Worm (Caenorhabditis elegans) whole organism, young adult: ENCODE results near the gene D1005.2.

Source experiments
- B0019.2 ChIP-seq: fragments of 200-800 bp; sonication (Bioruptor generic); conservative IDR thresholded peaks from 2 replicates; pipeline ENCODE4 v1.3.6; 2022; ENCODE audit warnings: missing genetic modification reagents, missing genetic modification characterization, missing compliant biosample characterization
- B0035.1 ChIP-seq: sonication (generic microtip); optimal IDR thresholded peaks from 2 replicates; lab custom pipeline; 2016; ENCODE audit warnings: missing genetic modification characterization, mild to moderate bottlenecking, missing compliant biosample characterization, missing genotype, missing genetic modification reagents
- F37B4.10 ChIP-seq: fragments of 200-800 bp; sonication (Bioruptor generic); IDR thresholded peaks from 2 replicates; pipeline ENCODE4 v1.3.6; 2022; ENCODE audit warnings: missing genetic modification characterization, missing compliant biosample characterization
- F55B11.4 ChIP-seq: sonication (generic microtip); optimal IDR thresholded peaks from 2 replicates; lab custom pipeline; 2016; ENCODE audit warnings: missing compliant biosample characterization, missing genetic modification characterization, borderline replicate concordance; ENCODE audit not compliant: insufficient read depth
- K11D2.4 ChIP-seq: fragments of 200-800 bp; sonication (Bioruptor generic); IDR thresholded peaks from 2 replicates; pipeline ENCODE4 v1.3.6; 2022; ENCODE audit warnings: missing genetic modification reagents, missing genetic modification characterization, missing compliant biosample characterization
- Y53G8AR.9 ChIP-seq: fragments of 200-800 bp; sonication (Bioruptor generic); conservative IDR thresholded peaks from 2 replicates; pipeline ENCODE4 v1.3.6; 2022; ENCODE audit warnings: missing genetic modification reagents, missing genetic modification characterization, missing compliant biosample characterization
- Y79H2A.3 ChIP-seq: fragments of 200-800 bp; sonication (Bioruptor generic); conservative IDR thresholded peaks from 2 replicates; pipeline ENCODE4 v1.3.6; 2022; ENCODE audit warnings: missing genetic modification reagents, missing genetic modification characterization, missing compliant biosample characterization
- Y95B8A.8 ChIP-seq: fragments of 200-800 bp; sonication (Bioruptor generic); IDR thresholded peaks from 2 replicates; pipeline ENCODE4 v1.3.6; 2022; ENCODE audit warnings: missing genetic modification reagents, missing genetic modification characterization, missing compliant biosample characterization
- ZK185.1 ChIP-seq: sonication (generic microtip); optimal IDR thresholded peaks from 2 replicates; lab custom pipeline; 2016; ENCODE audit warnings: mild to moderate bottlenecking, missing genetic modification characterization, missing compliant biosample characterization; ENCODE audit not compliant: poor library complexity, severe bottlenecking
- akir-1 ChIP-seq: fragments of 200-800 bp; sonication (Bioruptor generic); optimal IDR thresholded peaks from 2 replicates; lab custom pipeline; 2018; ENCODE audit warnings: mild to moderate bottlenecking, missing genetic modification characterization, moderate library complexity, missing compliant biosample characterization
- ama-1 ChIP-seq, 3 experiments: fragments of 150-350 bp in 1 of 3; sonication (generic microtip) in 2 of 3; optimal IDR thresholded peaks; 2 replicates each; lab custom pipeline; 2014 to 2018; ENCODE audit warnings: missing biosample characterization in 2 of 3, missing genetic modification characterization in 2 of 3, missing genetic modification reagents in 2 of 3
- attf-3 ChIP-seq: fragments of 200-800 bp; sonication (Bioruptor generic); conservative IDR thresholded peaks from 2 replicates; pipeline ENCODE4 v1.3.6; 2022; ENCODE audit warnings: missing genetic modification reagents, missing genetic modification characterization, missing compliant biosample characterization
- cebp-1 ChIP-seq, 2 experiments: fragments of 200-800 bp in 1 of 2; sonication (Bioruptor generic) in 1 of 2; sonication (generic microtip) in 1 of 2; IDR thresholded peaks in 1 of 2; optimal IDR thresholded peaks in 1 of 2; 2 replicates each; pipeline versions ENCODE4 v1.3.6 to Lab custom; 2017 to 2022; ENCODE audit warnings: missing compliant biosample characterization in 2 of 2, missing genetic modification characterization in 2 of 2, mild to moderate bottlenecking in 1 of 2, missing genetic modification reagents in 1 of 2, moderate library complexity in 1 of 2
- ceh-27 ChIP-seq: fragments of 200-800 bp; sonication (Bioruptor generic); optimal IDR thresholded peaks from 2 replicates; lab custom pipeline; 2018; ENCODE audit warnings: mild to moderate bottlenecking, missing genetic modification characterization, moderate library complexity, missing compliant biosample characterization
- die-1 ChIP-seq: sonication (generic microtip); optimal IDR thresholded peaks from 2 replicates; lab custom pipeline; 2016; ENCODE audit warnings: missing genotype, mild to moderate bottlenecking, missing genetic modification characterization, missing compliant biosample characterization
- egl-18 ChIP-seq: fragments of 200-800 bp; sonication (Bioruptor generic); IDR thresholded peaks from 2 replicates; pipeline ENCODE4 v1.3.6; 2022; ENCODE audit warnings: missing genetic modification reagents, missing genetic modification characterization, missing compliant biosample characterization
- him-1 ChIP-seq: sonication (generic microtip); optimal IDR thresholded peaks from 2 replicates; lab custom pipeline; 2016; ENCODE audit warnings: missing genotype, missing genetic modification reagents, missing genetic modification characterization, missing compliant biosample characterization
- hlh-26 ChIP-seq: fragments of 200-800 bp; sonication (Bioruptor generic); conservative IDR thresholded peaks from 2 replicates; pipeline ENCODE4 v1.3.6; 2022; ENCODE audit warnings: missing genetic modification reagents, missing genetic modification characterization, missing compliant biosample characterization
- hmg-1.2 ChIP-seq: fragments of 200-800 bp; sonication (Bioruptor generic); IDR thresholded peaks from 2 replicates; pipeline ENCODE4 v1.3.6; 2022; ENCODE audit warnings: missing genetic modification reagents, missing genetic modification characterization, missing compliant biosample characterization
- hmg-20 ChIP-seq: fragments of 200-800 bp; sonication (Bioruptor generic); IDR thresholded peaks from 2 replicates; pipeline ENCODE4 v1.3.6; 2022; ENCODE audit warnings: missing genetic modification reagents, missing genetic modification characterization, missing compliant biosample characterization
- lin-35 ChIP-seq, 3 experiments: fragments of 150-350 bp in 2 of 3; sonication (generic microtip) in 1 of 3; optimal IDR thresholded peaks; 2 replicates each; lab custom pipeline; 2014 to 2018; ENCODE audit warnings: missing biosample characterization in 3 of 3, missing genetic modification characterization in 3 of 3, missing genetic modification reagents in 3 of 3
- lin-40 ChIP-seq: sonication (generic microtip); optimal IDR thresholded peaks from 2 replicates; lab custom pipeline; 2016; ENCODE audit warnings: missing genetic modification characterization, mild to moderate bottlenecking, missing compliant biosample characterization, missing genotype, missing genetic modification reagents
- lsl-1 ChIP-seq: fragments of 200-800 bp; sonication (Bioruptor generic); optimal IDR thresholded peaks from 2 replicates; lab custom pipeline; 2018; ENCODE audit warnings: mild to moderate bottlenecking, missing genetic modification characterization, moderate library complexity, missing compliant biosample characterization
- lsy-27 ChIP-seq: sonication (generic microtip); optimal IDR thresholded peaks from 2 replicates; lab custom pipeline; 2017; ENCODE audit warnings: missing genetic modification characterization, mild to moderate bottlenecking, missing compliant biosample characterization, antibody characterized with exemption, missing genotype, borderline replicate concordance; ENCODE audit not compliant: insufficient read depth
- madf-8 ChIP-seq: fragments of 200-800 bp; sonication (Bioruptor generic); conservative IDR thresholded peaks from 2 replicates; pipeline ENCODE4 v1.3.6; 2022; ENCODE audit warnings: missing genetic modification reagents, missing genetic modification characterization, missing compliant biosample characterization
- mel-28 ChIP-seq: sonication (generic microtip); optimal IDR thresholded peaks from 2 replicates; lab custom pipeline; 2016; ENCODE audit warnings: borderline replicate concordance, mild to moderate bottlenecking, missing genetic modification characterization, missing compliant biosample characterization
- nhr-120 ChIP-seq: fragments of 200-800 bp; sonication (Bioruptor generic); IDR thresholded peaks from 2 replicates; pipeline ENCODE4 v1.3.6; 2022; ENCODE audit warnings: missing genetic modification characterization, missing compliant biosample characterization
- nhr-27 ChIP-seq: fragments of 200-800 bp; sonication (Bioruptor generic); optimal IDR thresholded peaks from 2 replicates; lab custom pipeline; 2018; ENCODE audit warnings: mild to moderate bottlenecking, missing genetic modification characterization, moderate library complexity, missing compliant biosample characterization
- nhr-80 ChIP-seq: sonication (generic microtip); optimal IDR thresholded peaks from 2 replicates; lab custom pipeline; 2016; ENCODE audit warnings: missing genetic modification characterization, missing compliant biosample characterization
- pbrm-1 ChIP-seq: fragments of 200-800 bp; sonication (Bioruptor generic); IDR thresholded peaks from 2 replicates; pipeline ENCODE4 v1.3.6; 2022; ENCODE audit warnings: missing genetic modification reagents, missing genetic modification characterization, missing compliant biosample characterization
- pha-4 ChIP-seq: fragments of 150-350 bp; sonication (generic microtip); optimal IDR thresholded peaks from 2 replicates; lab custom pipeline; 2014; ENCODE audit warnings: missing biosample characterization, missing genetic modification reagents, missing genetic modification characterization
- rec-8 ChIP-seq, 2 experiments: sonication (generic microtip); optimal IDR thresholded peaks; 2 replicates each; lab custom pipeline; 2016; ENCODE audit warnings: mild to moderate bottlenecking in 2 of 2, missing genetic modification characterization in 2 of 2, missing genetic modification reagents in 2 of 2, missing genotype in 2 of 2, missing biosample characterization in 1 of 2, missing compliant biosample characterization in 1 of 2, moderate library complexity in 1 of 2
- sdz-38 ChIP-seq: sonication (generic microtip); optimal IDR thresholded peaks from 2 replicates; lab custom pipeline; 2016; ENCODE audit warnings: missing genotype, missing genetic modification characterization, missing compliant biosample characterization
- snpc-1.1 ChIP-seq: sonication (generic microtip); optimal IDR thresholded peaks from 2 replicates; lab custom pipeline; 2017; ENCODE audit warnings: missing genetic modification characterization, mild to moderate bottlenecking, missing compliant biosample characterization, antibody characterized with exemption, moderate library complexity, missing genotype, missing genetic modification reagents; ENCODE audit not compliant: insufficient read depth
- sptf-2 ChIP-seq: fragments of 200-800 bp; sonication (Bioruptor generic); optimal IDR thresholded peaks from 2 replicates; lab custom pipeline; 2018; ENCODE audit warnings: mild to moderate bottlenecking, missing genetic modification characterization, missing compliant biosample characterization
- tbx-9 ChIP-seq: sonication (generic microtip); optimal IDR thresholded peaks from 2 replicates; lab custom pipeline; 2016; ENCODE audit warnings: borderline replicate concordance, missing genetic modification characterization, inconsistent platforms, missing compliant biosample characterization
- tlf-1 ChIP-seq: fragments of 200-800 bp; sonication (Bioruptor generic); optimal IDR thresholded peaks from 2 replicates; lab custom pipeline; 2018; ENCODE audit warnings: mild to moderate bottlenecking, missing genetic modification characterization, missing compliant biosample characterization
- unc-130 ChIP-seq: sonication (generic microtip); optimal IDR thresholded peaks from 2 replicates; lab custom pipeline; 2016; ENCODE audit warnings: missing genetic modification reagents, missing genetic modification characterization, missing compliant biosample characterization
- zfh-2 ChIP-seq: fragments of 200-800 bp; sonication (Bioruptor generic); conservative IDR thresholded peaks from 2 replicates; pipeline ENCODE4 v1.3.6; 2022; ENCODE audit warnings: missing genetic modification reagents, missing genetic modification characterization, missing compliant biosample characterization
- ztf-22 ChIP-seq: fragments of 200-800 bp; sonication (Bioruptor generic); optimal IDR thresholded peaks from 2 replicates; lab custom pipeline; 2018; ENCODE audit warnings: mild to moderate bottlenecking, missing genetic modification characterization, moderate library complexity, missing compliant biosample characterization
- ztf-28 ChIP-seq: fragments of 200-800 bp; sonication (Bioruptor generic); IDR thresholded peaks from 2 replicates; pipeline ENCODE4 v1.3.6; 2022; ENCODE audit warnings: missing genetic modification reagents, missing genetic modification characterization, missing compliant biosample characterization
- ztf-3 ChIP-seq: fragments of 200-800 bp; sonication (Bioruptor generic); optimal IDR thresholded peaks from 2 replicates; lab custom pipeline; 2018; ENCODE audit warnings: mild to moderate bottlenecking, missing genetic modification characterization, missing compliant biosample characterization
- ztf-6 ChIP-seq: fragments of 200-800 bp; sonication (Bioruptor generic); IDR thresholded peaks from 2 replicates; pipeline ENCODE4 v1.3.6; 2022; ENCODE audit warnings: missing genetic modification reagents, missing genetic modification characterization, missing compliant biosample characterization

D1005.2 gene

DNA sequence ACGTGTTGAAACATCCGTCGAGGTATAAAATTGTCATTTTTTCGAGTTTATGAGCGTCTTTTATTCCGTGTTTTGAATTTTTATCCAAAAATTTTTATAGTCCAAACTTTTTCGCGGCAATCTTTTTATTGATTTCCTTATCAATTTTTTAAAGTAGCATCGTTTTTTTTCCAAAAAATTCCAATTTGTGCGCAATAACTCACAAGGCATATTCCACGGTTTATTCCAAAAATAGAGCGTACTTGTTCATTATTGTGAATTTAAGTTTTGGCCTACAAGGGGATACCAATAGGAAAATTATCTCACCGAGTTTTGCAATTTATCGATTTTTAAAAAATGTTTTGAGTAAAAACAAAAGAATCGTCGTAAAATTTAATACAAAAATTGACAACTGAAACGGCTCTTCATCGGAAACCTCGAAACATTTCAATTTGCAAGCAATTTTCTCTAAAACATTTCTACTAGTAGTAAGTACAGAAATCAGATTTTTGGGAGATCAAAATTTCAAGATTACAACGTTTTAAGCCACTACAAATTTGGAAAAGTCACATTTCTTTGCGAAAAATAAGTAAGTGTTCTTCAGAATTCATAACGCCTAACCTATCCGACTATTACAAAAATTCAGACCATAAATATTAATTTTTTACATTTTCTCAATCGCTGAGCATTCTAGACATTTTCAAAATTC is 15.1 kb upstream of the D1005.2 start:
- TF ChIP-seq sptf-2 (GFP tag; lab: Kevin White, UChicago) (no peak), cebp-1 (GFP tag; IDR thresholded peaks at IDR 0.05; lab: Robert Waterston, UW) (no peak), cebp-1 (tag; optimal IDR thresholded peaks at IDR 0.05; lab: Kevin White, UChicago) (no peak), pha-4 (tag; lab: Kevin White, UChicago) (no peak), ZK185.1 (tag; lab: Kevin White, UChicago) (no peak), B0035.1 (no peak), tlf-1 (GFP tag; lab: Kevin White, UChicago) (no peak), lin-35 (GFP tag; optimal IDR thresholded peaks at IDR 0.05; lab: Kevin White, UChicago) (peak in 1 of 3 experiments; percentile 53), snpc-1.1 (tag; lab: Kevin White, UChicago) (no peak), ztf-28 (GFP tag; lab: Robert Waterston, UW) (no peak), lsy-27 (no peak), hmg-1.2 (GFP tag; lab: Robert Waterston, UW) (0 out of 2 replicates have a peak, but pooled peaks have one; percentile 9), lin-40 (tag; lab: Kevin White, UChicago) (peak; percentile 41)

DNA sequence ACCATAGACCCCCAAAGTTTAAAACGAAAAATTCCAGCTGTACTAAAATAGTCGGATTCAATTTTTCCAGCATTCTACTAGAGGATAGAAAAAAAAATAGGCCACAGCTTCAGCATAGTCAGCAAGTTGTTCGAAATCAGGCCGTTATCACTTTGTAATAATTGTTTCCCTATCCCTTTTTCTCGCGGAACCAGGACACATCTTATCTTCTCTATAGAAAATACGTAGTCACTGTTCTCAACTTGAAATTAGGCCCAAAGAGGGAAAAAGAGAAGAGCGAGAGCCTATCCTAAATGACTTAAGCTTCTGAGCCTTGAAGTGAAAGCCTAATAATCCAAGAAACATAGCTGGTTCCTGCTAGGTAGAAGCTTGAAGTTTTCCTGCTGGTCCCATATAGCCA is 13.1 kb upstream of the D1005.2 start:
- TF ChIP-seq F37B4.10 (no peak), him-1 (tag; lab: Kevin White, UChicago) (no peak), nhr-27 (tag; lab: Kevin White, UChicago) (no peak), akir-1 (no peak), egl-18 (GFP tag; lab: Robert Waterston, UW) (no peak), ztf-3 (GFP tag; lab: Kevin White, UChicago) (no peak), zfh-2 (GFP tag; lab: Robert Waterston, UW) (no peak), F55B11.4 (no peak), lsl-1 (no peak), ztf-22 (GFP tag; lab: Kevin White, UChicago) (no peak), Y53G8AR.9 (GFP tag; lab: Robert Waterston, UW) (no peak), nhr-80 (no peak), pbrm-1 (GFP tag; lab: Robert Waterston, UW) (peak; percentile 31; the same call in 1 of the 2 replicates), attf-3 (GFP tag; lab: Robert Waterston, UW) (no peak), B0019.2 (GFP tag; lab: Robert Waterston, UW) (no peak), Y95B8A.8 (GFP tag; lab: Robert Waterston, UW) (no peak), hmg-1.2 (GFP tag; lab: Robert Waterston, UW) (peak; percentile 25; the same call in 1 of the 2 replicates), rec-8 (tag; optimal IDR thresholded peaks at IDR 0.05; lab: Kevin White, UChicago) (no peak), die-1 (tag; lab: Kevin White, UChicago) (no peak), hmg-20 (GFP tag; lab: Robert Waterston, UW) (0 out of 2 replicates have a peak, but pooled peaks have one; percentile 36), sptf-2 (GFP tag; lab: Kevin White, UChicago) (no peak), K11D2.4 (peak; percentile 26; the same call in 1 of the 2 replicates), ztf-6 (no peak), ama-1 (optimal IDR thresholded peaks at IDR 0.05; lab: Kevin White, UChicago) (peak; percentile 76), ama-1 (GFP tag; optimal IDR thresholded peaks at IDR 0.05; lab: Kevin White, UChicago) (no peak), unc-130 (GFP tag; lab: Kevin White, UChicago) (no peak), tbx-9 (tag; lab: Kevin White, UChicago) (no peak), hlh-26 (GFP tag; lab: Robert Waterston, UW) (no peak), sdz-38 (tag; lab: Kevin White, UChicago) (no peak), nhr-120 (GFP tag; lab: Robert Waterston, UW) (no peak), madf-8 (GFP tag; lab: Robert Waterston, UW) (no peak), mel-28 (tag; lab: Kevin White, UChicago) (no peak), ceh-27 (GFP tag; lab: Kevin White, UChicago) (no peak), ztf-28 (GFP tag; lab: Robert Waterston, UW) (no peak), Y79H2A.3 (GFP tag; lab: Robert Waterston, UW) (no peak)
